Worm (Caenorhabditis elegans): ENCODE data around the gene oac-10.

oac-10 gene

DNA sequence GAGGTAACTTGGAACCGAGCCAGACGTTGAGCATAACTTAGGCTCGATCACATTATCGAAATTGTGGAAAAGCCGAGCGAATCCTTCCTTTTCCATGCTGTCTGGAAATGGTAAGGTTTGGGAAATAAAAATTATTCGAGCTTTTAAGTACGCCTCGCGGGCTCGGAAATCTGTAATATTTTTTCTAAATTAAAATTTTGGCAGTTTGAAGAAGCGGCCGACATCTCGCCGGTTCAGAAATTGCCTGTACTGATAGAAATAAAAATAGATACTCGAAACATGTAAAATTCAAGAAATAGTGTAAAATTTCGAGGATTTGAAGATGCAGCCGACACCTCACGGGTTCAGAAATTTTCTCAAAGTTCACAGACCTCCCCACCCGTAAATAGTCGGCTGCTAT is 41.0 kb downstream of the oac-10 start, which contains the start of gene bcmo-2:
Gene bcmo-2, minus strand, starts transcription at position 101 of the 400 bp plus-strand sequence.
- TF ChIP-seq nhr-6 (tag; optimal IDR thresholded peaks at IDR 0.05) (no peak), F37D6.2 (tag; optimal IDR thresholded peaks at IDR 0.05) (no peak), attf-4 (tag; optimal IDR thresholded peaks at IDR 0.05) (no peak), ctbp-1 (GFP tag; IDR thresholded peaks at IDR 0.05) (no peak), ceh-82 (tag; optimal IDR thresholded peaks at IDR 0.05) (no peak), ceh-44 (GFP tag; IDR thresholded peaks at IDR 0.05) (no peak), lim-7 (GFP tag; IDR thresholded peaks at IDR 0.05) (no peak), nhr-41 (GFP tag; IDR thresholded peaks at IDR 0.05) (no peak), R02D3.7 (tag; optimal IDR thresholded peaks at IDR 0.05) (no peak), hmg-1.1 (GFP tag; IDR thresholded peaks at IDR 0.05) (no peak), spr-1 (tag; optimal IDR thresholded peaks at IDR 0.05) (no peak), dve-1 (tag; optimal IDR thresholded peaks at IDR 0.05; ENCODE audit: insufficient read depth) (no peak), arid-1 (GFP tag; conservative IDR thresholded peaks at IDR 0.05) (no peak), pha-4 (GFP tag; IDR thresholded peaks at IDR 0.05) (no peak), pha-4 (tag; optimal IDR thresholded peaks at IDR 0.05) (no peak), zfp-2 (tag; optimal IDR thresholded peaks at IDR 0.05) (no peak)

DNA sequence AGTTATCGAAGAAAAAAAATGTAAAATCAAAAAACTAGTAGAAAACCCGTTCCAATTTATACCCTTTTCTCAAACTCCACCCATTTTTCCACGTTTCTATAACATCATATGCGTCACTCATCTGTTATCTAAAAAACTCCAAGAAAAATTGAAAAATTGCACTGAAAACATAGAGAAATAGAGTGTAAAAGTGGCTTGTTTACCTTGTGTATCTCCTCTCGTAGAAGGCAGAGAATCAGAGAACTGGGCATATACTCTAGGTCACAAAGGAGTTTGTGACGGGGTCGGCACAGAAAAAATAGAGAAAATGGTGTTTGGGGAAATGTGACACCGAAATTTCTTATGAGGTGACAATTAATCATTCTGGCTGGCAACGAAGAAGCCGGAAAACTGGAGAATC is 41.6 kb downstream of the oac-10 start:
- TF ChIP-seq ces-1 (GFP tag; optimal IDR thresholded peaks at IDR 0.05) (no peak), hlh-11 (tag; optimal IDR thresholded peaks at IDR 0.05) (peak; percentile 84), mes-2 (tag; optimal IDR thresholded peaks at IDR 0.05; ENCODE audit: poor library complexity, severe bottlenecking) (peak; percentile 9), daf-16 (GFP tag; optimal IDR thresholded peaks at IDR 0.05) (peak; percentile 25 to 48), daf-16 (tag; optimal IDR thresholded peaks at IDR 0.05) (peak; percentile 99), ama-1 (optimal IDR thresholded peaks at IDR 0.05) (no peak), daf-19 (GFP tag; conservative IDR thresholded peaks at IDR 0.05) (no peak), lin-13 (GFP tag; optimal IDR thresholded peaks at IDR 0.05) (no peak), php-3 (GFP tag; IDR thresholded peaks at IDR 0.05) (peak; percentile 56; the same call in 1 of the 2 replicates), ceh-44 (GFP tag; IDR thresholded peaks at IDR 0.05) (no peak), lim-7 (GFP tag; IDR thresholded peaks at IDR 0.05) (no peak), dmd-6 (GFP tag; IDR thresholded peaks at IDR 0.05) (peak; percentile 86), ZK337.2 (GFP tag; IDR thresholded peaks at IDR 0.05) (no peak), nhr-77 (tag; optimal IDR thresholded peaks at IDR 0.05) (peak; percentile 84), dve-1 (tag; optimal IDR thresholded peaks at IDR 0.05; ENCODE audit: insufficient read depth) (peak; percentile 76), nhr-28 (tag; optimal IDR thresholded peaks at IDR 0.05) (peak; percentile 91), zip-11 (GFP tag; IDR thresholded peaks at IDR 0.05) (no peak), dmd-8 (GFP tag; IDR thresholded peaks at IDR 0.05) (no peak), unc-62 (GFP tag; optimal IDR thresholded peaks at IDR 0.05 in 1 of 2) (peak in 1 of 2 experiments; percentile 14), unc-62 (tag; optimal IDR thresholded peaks at IDR 0.05) (no peak), pha-4 (GFP tag; IDR thresholded peaks at IDR 0.05) (no peak), pha-4 (tag; optimal IDR thresholded peaks at IDR 0.05) (peak; percentile 56), duxl-1 (tag; optimal IDR thresholded peaks at IDR 0.05; ENCODE audit: poor library complexity) (no peak), mxl-2 (GFP tag; conservative IDR thresholded peaks at IDR 0.05) (no peak), lsy-2 (tag; optimal IDR thresholded peaks at IDR 0.05) (peak in 1 of 2 experiments; percentile 32), mdl-1 (tag; optimal IDR thresholded peaks at IDR 0.05) (peak in 1 of 2 experiments; percentile 54), nhr-102 (tag; optimal IDR thresholded peaks at IDR 0.05) (peak; percentile 59), pqm-1 (tag; optimal IDR thresholded peaks at IDR 0.05) (peak; percentile 38)

ce11 chrII:3911716-3912115 is 42.0 kb downstream of the oac-10 start, which contains the start of gene F53C3.1:
F53C3.1 (plus strand) TSS chrII:3912016.
- TF ChIP-seq aly-2 (tag; optimal IDR thresholded peaks at IDR 0.05): no peak
- TF ChIP-seq zip-11 (GFP tag; IDR thresholded peaks at IDR 0.05): no peak
- no peak for TF ChIP-seq saeg-2 (GFP tag; IDR thresholded peaks at IDR 0.05)
- TF ChIP-seq rbr-2 (tag; optimal IDR thresholded peaks at IDR 0.05): no peak
- TF ChIP-seq zfp-3 (GFP tag; conservative IDR thresholded peaks at IDR 0.05): no peak
- TF ChIP-seq lin-13 (GFP tag; optimal IDR thresholded peaks at IDR 0.05): no peak
- TF ChIP-seq gei-8 (GFP tag; optimal IDR thresholded peaks at IDR 0.05): no peak
- no peak for TF ChIP-seq ceh-32 (tag; optimal IDR thresholded peaks at IDR 0.05; ENCODE audit: poor library complexity)
